Fruit fly (Drosophila melanogaster): ENCODE results near the gene mRpL2.

dm6 chr3L:11118627-11119395 is 1.8 kb upstream of the mRpL2 start:
- TF ChIP-seq scrt (GFP tag; optimal IDR thresholded peaks at IDR 0.05) (peak; percentile 78), CG13424 (tag; optimal IDR thresholded peaks at IDR 0.05) (peak; percentile 72), ftz-f1 (GFP tag; optimal IDR thresholded peaks at IDR 0.05) (peak; percentile 19), CG8924 (tag; optimal IDR thresholded peaks at IDR 0.05) (peak; percentile 86), CG18262 (tag; optimal IDR thresholded peaks at IDR 0.05) (peak; percentile 30)

Measured in whole organism, embryonic.